Worm (Caenorhabditis elegans) whole organism, L4 larva: ENCODE measurements around the gene rdl-1.

ENCODE experiments used
- R02D3.7 ChIP-seq: fragments of 150-350 bp; sonication (generic microtip); optimal IDR thresholded peaks from 3 replicates; lab custom pipeline; 2014; ENCODE audit warnings: missing biosample characterization, missing genetic modification characterization
- Y105C5A.15 ChIP-seq: fragments of 200-800 bp; sonication (Bioruptor generic); IDR thresholded peaks from 2 replicates; pipeline ENCODE4 v1.3.6; 2022; ENCODE audit warnings: missing genetic modification characterization, missing compliant biosample characterization
- Y48G9A.11 ChIP-seq: fragments of 200-800 bp; sonication (Bioruptor generic); IDR thresholded peaks from 2 replicates; pipeline ENCODE4 v1.3.6; 2022; ENCODE audit warnings: missing genetic modification reagents, missing genetic modification characterization, missing compliant biosample characterization
- Y75B8A.6 ChIP-seq: fragments of 200-800 bp; sonication (Bioruptor generic); IDR thresholded peaks from 2 replicates; pipeline ENCODE4 v1.3.6; 2022; ENCODE audit warnings: missing genetic modification reagents, missing genetic modification characterization, missing compliant biosample characterization
- aha-1 ChIP-seq: fragments of 150-350 bp; peaks from one replicate; lab custom pipeline; 2014; ENCODE audit warnings: missing biosample characterization, missing genetic modification characterization
- attf-4 ChIP-seq: sonication (generic microtip); optimal IDR thresholded peaks from 3 replicates; lab custom pipeline; 2017; ENCODE audit warnings: missing biosample characterization, missing genetic modification characterization
- ceh-44 ChIP-seq: fragments of 200-800 bp; sonication (Bioruptor generic); IDR thresholded peaks from 2 replicates; pipeline ENCODE4 v1.3.6; 2022; ENCODE audit warnings: missing genetic modification reagents, missing genetic modification characterization, missing compliant biosample characterization
- ceh-62 ChIP-seq: sonication (generic microtip); optimal IDR thresholded peaks from 2 replicates; lab custom pipeline; 2017; ENCODE audit warnings: missing biosample characterization, missing genetic modification characterization
- ces-1 ChIP-seq: fragments of 150-350 bp; sonication (generic microtip); optimal IDR thresholded peaks from 4 replicates; lab custom pipeline; 2014; ENCODE audit warnings: missing biosample characterization, missing genetic modification reagents, missing genetic modification characterization
- cey-2 ChIP-seq: sonication (generic microtip); optimal IDR thresholded peaks from 3 replicates; lab custom pipeline; 2017; ENCODE audit warnings: missing genetic modification characterization, mild to moderate bottlenecking, missing compliant biosample characterization, antibody characterized with exemption, borderline replicate concordance; ENCODE audit not compliant: insufficient read depth
- daf-16 ChIP-seq, 3 experiments: sonication (generic microtip); optimal IDR thresholded peaks; 2 replicates each; lab custom pipeline; 2016 to 2017; ENCODE audit warnings: missing genetic modification characterization in 3 of 3, missing genetic modification reagents in 3 of 3, mild to moderate bottlenecking in 2 of 3, missing compliant biosample characterization in 2 of 3, missing biosample characterization in 1 of 3, moderate library complexity in 1 of 3
- daf-19 ChIP-seq: fragments of 200-800 bp; sonication (Bioruptor generic); conservative IDR thresholded peaks from 2 replicates; pipeline ENCODE4 v1.3.6; 2022; ENCODE audit warnings: missing genetic modification characterization, missing compliant biosample characterization
- dmd-6 ChIP-seq: fragments of 200-800 bp; sonication (Bioruptor generic); IDR thresholded peaks from 2 replicates; pipeline ENCODE4 v1.3.6; 2022; ENCODE audit warnings: missing genetic modification reagents, missing genetic modification characterization, missing compliant biosample characterization
- dmd-8 ChIP-seq: fragments of 200-800 bp; sonication (Bioruptor generic); IDR thresholded peaks from 2 replicates; pipeline ENCODE4 v1.3.6; 2022; ENCODE audit warnings: missing genetic modification characterization, missing compliant biosample characterization
- dpl-1 ChIP-seq: fragments of 150-350 bp; optimal IDR thresholded peaks from 2 replicates; lab custom pipeline; 2014; ENCODE audit warnings: missing biosample characterization, missing genetic modification reagents, missing genetic modification characterization
- egl-27 ChIP-seq: sonication (generic microtip); optimal IDR thresholded peaks from 3 replicates; lab custom pipeline; 2017; ENCODE audit warnings: missing biosample characterization, missing genetic modification reagents, missing genetic modification characterization
- egl-43 ChIP-seq: fragments of 200-800 bp; sonication (Bioruptor generic); IDR thresholded peaks from 2 replicates; pipeline ENCODE4 v1.3.6; 2022; ENCODE audit warnings: missing genetic modification reagents, missing genetic modification characterization, missing compliant biosample characterization
- fkh-10 ChIP-seq: fragments of 150-350 bp; optimal IDR thresholded peaks from 2 replicates; lab custom pipeline; 2014; ENCODE audit warnings: missing biosample characterization, missing genetic modification reagents, missing genetic modification characterization
- gei-8 ChIP-seq: fragments of 200-800 bp; sonication (Bioruptor generic); optimal IDR thresholded peaks from 2 replicates; lab custom pipeline; 2018; ENCODE audit warnings: mild to moderate bottlenecking, missing genetic modification characterization, missing compliant biosample characterization
- hif-1 ChIP-seq, 2 experiments: sonication (generic microtip); optimal IDR thresholded peaks; 2 replicates each; lab custom pipeline; 2016 to 2017; ENCODE audit warnings: missing compliant biosample characterization in 2 of 2, missing genetic modification characterization in 2 of 2, missing genetic modification reagents in 2 of 2, missing genotype in 2 of 2, mild to moderate bottlenecking in 1 of 2
- lin-38 ChIP-seq: fragments of 200-800 bp; sonication (Bioruptor generic); IDR thresholded peaks from 2 replicates; pipeline ENCODE4 v1.3.6; 2022; ENCODE audit warnings: missing genetic modification reagents, missing genetic modification characterization, missing compliant biosample characterization
- lir-3 ChIP-seq: sonication (generic microtip); optimal IDR thresholded peaks from 2 replicates; lab custom pipeline; 2016; ENCODE audit warnings: mild to moderate bottlenecking, missing genetic modification characterization, missing compliant biosample characterization
- lsy-2 ChIP-seq, 2 experiments: fragments of 150-350 bp in 1 of 2; sonication (generic microtip) in 1 of 2; optimal IDR thresholded peaks; 2 replicates each; lab custom pipeline; 2014 to 2017; ENCODE audit warnings: missing biosample characterization in 2 of 2, missing genetic modification characterization in 2 of 2
- mdt-29 ChIP-seq: fragments of 200-800 bp; sonication (Bioruptor generic); IDR thresholded peaks from 2 replicates; pipeline ENCODE4 v1.3.6; 2022; ENCODE audit warnings: missing genetic modification reagents, missing genetic modification characterization, missing compliant biosample characterization
- nhr-10 ChIP-seq: fragments of 150-350 bp; optimal IDR thresholded peaks from 2 replicates; lab custom pipeline; 2014; ENCODE audit warnings: missing biosample characterization, missing genetic modification characterization
- nhr-102 ChIP-seq: sonication (generic microtip); optimal IDR thresholded peaks from 2 replicates; lab custom pipeline; 2016; ENCODE audit warnings: mild to moderate bottlenecking, missing genetic modification characterization, moderate library complexity, missing compliant biosample characterization
- nhr-11 ChIP-seq: fragments of 150-350 bp; optimal IDR thresholded peaks from 2 replicates; lab custom pipeline; 2014; ENCODE audit warnings: missing biosample characterization, missing genetic modification characterization
- nhr-237 ChIP-seq: sonication (generic microtip); optimal IDR thresholded peaks from 2 replicates; lab custom pipeline; 2017; ENCODE audit warnings: missing biosample characterization, missing genetic modification characterization
- nhr-41 ChIP-seq: fragments of 200-800 bp; sonication (Bioruptor generic); IDR thresholded peaks from 2 replicates; pipeline ENCODE4 v1.3.6; 2022; ENCODE audit warnings: missing genetic modification reagents, missing genetic modification characterization, missing compliant biosample characterization
- nhr-6 ChIP-seq: fragments of 150-350 bp; optimal IDR thresholded peaks from 2 replicates; lab custom pipeline; 2014; ENCODE audit warnings: missing biosample characterization, missing genetic modification characterization
- nhr-76 ChIP-seq: fragments of 150-350 bp; optimal IDR thresholded peaks from 2 replicates; lab custom pipeline; 2014; ENCODE audit warnings: missing biosample characterization, missing genetic modification characterization
- set-16 ChIP-seq: fragments of 200-800 bp; sonication (Bioruptor generic); IDR thresholded peaks from 2 replicates; pipeline ENCODE4 v1.3.6; 2022; ENCODE audit warnings: missing genetic modification reagents, missing genetic modification characterization, missing compliant biosample characterization
- snpc-1.2 ChIP-seq: fragments of 200-800 bp; sonication (Bioruptor generic); IDR thresholded peaks from 2 replicates; pipeline ENCODE4 v1.3.6; 2022; ENCODE audit warnings: missing genetic modification reagents, missing genetic modification characterization, missing compliant biosample characterization
- spr-1 ChIP-seq: sonication (generic microtip); optimal IDR thresholded peaks from 2 replicates; lab custom pipeline; 2016; ENCODE audit warnings: mild to moderate bottlenecking, missing genetic modification characterization, missing compliant biosample characterization
- spr-3 ChIP-seq: fragments of 200-800 bp; sonication (Bioruptor generic); optimal IDR thresholded peaks from 2 replicates; lab custom pipeline; 2018; ENCODE audit warnings: mild to moderate bottlenecking, missing genetic modification characterization, missing compliant biosample characterization
- unc-62 ChIP-seq, 3 experiments: fragments of 150-350 bp in 1 of 3; sonication (generic microtip); optimal IDR thresholded peaks in 2 of 3; peaks in 1 of 3; 1 replicate in 1 of 3; 2 replicates in 2 of 3; lab custom pipeline; 2014 to 2017; ENCODE audit warnings: missing biosample characterization in 3 of 3, missing genetic modification characterization in 3 of 3, missing genetic modification reagents in 3 of 3, missing genotype in 1 of 3
- zag-1 ChIP-seq: fragments of 150-350 bp; optimal IDR thresholded peaks from 2 replicates; lab custom pipeline; 2014; ENCODE audit warnings: missing biosample characterization, missing genetic modification characterization
- zfp-3 ChIP-seq: fragments of 200-800 bp; sonication (Bioruptor generic); conservative IDR thresholded peaks from 2 replicates; pipeline ENCODE4 v1.3.6; 2022; ENCODE audit warnings: missing genetic modification reagents, missing genetic modification characterization, missing compliant biosample characterization

rdl-1 gene

DNA sequence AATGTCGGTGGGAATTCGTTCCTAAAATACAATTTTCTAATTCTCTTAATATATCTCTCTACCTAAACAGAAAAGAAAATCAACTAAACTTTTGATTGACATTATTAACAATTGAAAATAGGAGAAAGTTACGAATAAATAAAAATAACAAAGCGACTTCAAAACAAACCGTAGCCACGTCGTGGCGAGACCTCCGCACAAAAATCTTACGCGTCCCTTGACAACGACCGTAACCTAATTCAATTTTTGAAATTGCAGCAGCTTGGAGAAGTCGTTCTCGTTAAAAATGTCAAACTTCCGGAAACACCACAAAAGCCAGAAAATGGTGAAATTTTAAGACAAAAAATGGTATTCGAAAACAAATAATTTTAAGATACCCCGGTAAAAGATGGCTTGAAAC lies 5.7 kb downstream of the rdl-1 start:
- TF ChIP-seq snpc-1.2 (GFP tag; lab: Robert Waterston, UW) (peak; percentile 67; the same call in 1 of the 2 replicates), dmd-6 (GFP tag; lab: Robert Waterston, UW) (no peak), zfp-3 (GFP tag; lab: Robert Waterston, UW) (no peak), mdt-29 (no peak), nhr-237 (tag; lab: Kevin White, UChicago) (no peak), Y105C5A.15 (no peak), unc-62 (GFP tag; optimal IDR thresholded peaks at IDR 0.05 in 1 of 2; lab: Kevin White, UChicago) (peak in 1 of 2 experiments; percentile 73), unc-62 (tag; optimal IDR thresholded peaks at IDR 0.05; lab: Kevin White, UChicago) (no peak), lin-38 (GFP tag; lab: Robert Waterston, UW) (0 out of 2 replicates have a peak, but pooled peaks have one; percentile 5)

DNA sequence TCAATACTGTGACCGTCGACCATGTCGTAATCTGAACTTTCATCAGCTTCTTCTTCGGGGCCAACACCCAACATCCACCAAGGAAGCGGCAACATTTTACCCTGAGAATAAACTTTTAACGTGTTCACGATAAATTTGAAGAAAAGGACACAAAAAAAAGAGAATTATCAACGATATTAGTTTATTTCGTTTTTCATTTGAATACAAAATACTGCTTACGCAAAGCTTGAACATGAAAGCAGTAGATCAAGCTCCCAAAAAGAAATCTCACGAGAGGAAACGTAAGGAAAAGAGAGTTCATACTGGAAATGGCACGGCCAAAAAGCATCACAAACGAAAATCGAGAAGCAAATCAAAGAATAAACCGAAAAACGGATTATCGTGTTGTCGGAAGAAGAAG lies 6.3 kb downstream of the rdl-1 start, which contains the start of the genes C46A5.6 and C46A5.1:
C46A5.6 (minus strand) TSS at position 101 of the 400 bp plus-strand sequence.
C46A5.1 (plus strand) TSS at position 184 of the 400 bp plus-strand sequence.
- TF ChIP-seq daf-19 (GFP tag; lab: Robert Waterston, UW) (no peak), nhr-41 (GFP tag; lab: Robert Waterston, UW) (no peak), hif-1 (tag; optimal IDR thresholded peaks at IDR 0.05; lab: Kevin White, UChicago) (no peak), nhr-10 (no peak), dpl-1 (GFP tag; lab: Kevin White, UChicago) (no peak), gei-8 (no peak), ces-1 (GFP tag; lab: Kevin White, UChicago) (no peak), dmd-8 (GFP tag; lab: Robert Waterston, UW) (no peak), daf-16 (GFP tag; optimal IDR thresholded peaks at IDR 0.05; lab: Kevin White, UChicago) (no peak), daf-16 (tag; optimal IDR thresholded peaks at IDR 0.05; lab: Kevin White, UChicago) (no peak), nhr-76 (tag; lab: Kevin White, UChicago) (no peak), Y48G9A.11 (no peak), lsy-2 (tag; optimal IDR thresholded peaks at IDR 0.05; lab: Kevin White, UChicago) (no peak), lir-3 (no peak), spr-3 (no peak), Y75B8A.6 (GFP tag; lab: Robert Waterston, UW) (no peak), attf-4 (tag; lab: Kevin White, UChicago) (no peak), cey-2 (tag; lab: Kevin White, UChicago) (no peak), spr-1 (no peak), egl-43 (no peak), nhr-11 (tag; lab: Kevin White, UChicago) (no peak)
- TF ChIP-seq, all 104 proteins: peak for 0

ce11 chrIV:7760117-7760516 lies 9.9 kb downstream of the rdl-1 start, which contains the start of gene del-7:
Gene del-7, plus strand, starts transcription at chrIV:7760417.
- TF ChIP-seq fkh-10 (GFP tag; lab: Kevin White, UChicago) (no peak), nhr-6 (tag; lab: Kevin White, UChicago) (no peak), nhr-102 (tag; lab: Kevin White, UChicago) (no peak), Y75B8A.6 (GFP tag; lab: Robert Waterston, UW) (no peak)

ce11 chrIV:7759527-7759926 lies 10.5 kb downstream of the rdl-1 start, which contains the start of gene dsb-3:
Gene dsb-3, minus strand, starts transcription at chrIV:7759627.
- TF ChIP-seq egl-43 (no peak), egl-27 (tag; lab: Kevin White, UChicago) (no peak), ceh-44 (no peak), set-16 (GFP tag; lab: Robert Waterston, UW) (no peak), daf-19 (GFP tag; lab: Robert Waterston, UW) (no peak), lir-3 (no peak), aha-1 (tag; lab: Kevin White, UChicago) (no peak), nhr-237 (tag; lab: Kevin White, UChicago) (no peak), ces-1 (GFP tag; lab: Kevin White, UChicago) (no peak), ceh-62 (tag; lab: Kevin White, UChicago) (no peak), zag-1 (tag; lab: Kevin White, UChicago) (no peak), R02D3.7 (no peak)
